Fruit fly (Drosophila melanogaster): ENCODE data around the gene CG17896.

DNA sequence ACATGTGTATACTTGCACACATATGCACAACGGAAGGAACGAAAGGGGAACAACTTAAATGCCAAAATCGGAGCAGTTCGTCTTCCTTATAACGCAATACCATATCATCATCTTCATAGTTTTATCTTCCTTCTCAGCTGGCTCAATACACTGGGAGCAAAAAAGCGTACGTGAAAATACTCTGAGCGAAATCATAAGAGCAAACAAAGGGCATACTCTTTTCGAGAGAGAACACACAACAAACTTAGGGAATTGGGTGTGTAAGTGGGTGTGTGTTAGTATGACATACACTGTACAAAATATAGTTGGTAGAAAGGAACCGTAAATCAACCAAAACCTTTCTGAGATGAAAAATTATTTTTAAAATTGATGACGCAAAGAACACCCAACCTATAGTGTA lies 19.2 kb upstream of the CG17896 start:
- TF ChIP-seq fru (GFP tag; optimal IDR thresholded peaks at IDR 0.05) (no peak), woc (GFP tag; optimal IDR thresholded peaks at IDR 0.05) (no peak), Hnf4 (GFP tag; optimal IDR thresholded peaks at IDR 0.05) (no peak), Dfd (GFP tag; optimal IDR thresholded peaks at IDR 0.05) (no peak), h (GFP tag; optimal IDR thresholded peaks at IDR 0.05) (no peak), CrebA (GFP tag; optimal IDR thresholded peaks at IDR 0.05; ENCODE audit: borderline replicate concordance) (no peak), Hr78 (GFP tag; optimal IDR thresholded peaks at IDR 0.05) (no peak), Abd-B (GFP tag; optimal IDR thresholded peaks at IDR 0.05) (no peak), pan (optimal IDR thresholded peaks at IDR 0.05) (no peak), CG32264 (GFP tag; optimal IDR thresholded peaks at IDR 0.05) (no peak)

All from whole organism, wandering third instar larva.